Fruit fly (Drosophila melanogaster): Measurements from ENCODE around the gene CG13721.

DNA sequence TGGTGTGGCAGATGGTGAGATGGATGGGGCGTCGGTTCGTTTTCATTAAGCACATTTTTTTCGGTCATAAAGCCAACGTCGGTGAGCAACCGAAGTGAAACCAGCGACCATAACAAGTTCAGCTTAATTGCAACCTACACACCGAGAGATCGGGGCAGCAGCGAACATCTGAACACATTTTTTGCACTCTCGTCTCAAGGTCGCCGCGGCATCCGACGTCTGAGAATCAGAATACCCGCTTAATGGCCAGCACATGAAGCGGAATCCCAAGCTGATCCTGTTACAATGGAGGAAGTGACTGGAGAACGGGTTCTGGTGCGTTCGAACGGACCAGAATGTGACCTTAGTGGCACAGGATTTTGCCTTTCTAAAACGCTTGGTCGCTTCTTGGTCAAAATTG, 4.0 kb downstream of the CG13721 start:
- no peak for TF ChIP-seq psq (optimal IDR thresholded peaks at IDR 0.05)
- TF ChIP-seq ttk (optimal IDR thresholded peaks at IDR 0.05): no peak
- TF ChIP-seq Myc (optimal IDR thresholded peaks at IDR 0.05): no peak
- TF ChIP-seq Sin3A (optimal IDR thresholded peaks at IDR 0.05): no peak
